Fruit fly (Drosophila melanogaster) whole organism, embryonic: ENCODE data around the gene CG31800.

ENCODE experiments used
- Adf1 ChIP-seq: fragments of 200-800 bp; sonication (Bioruptor generic); IDR thresholded peaks from 2 replicates; pipeline ENCODE4 v1.3.6; 2022; ENCODE audit warnings: missing biosample characterization, missing genetic modification characterization
- Asciz ChIP-seq: fragments of 200-800 bp; sonication (Bioruptor generic); optimal IDR thresholded peaks from 2 replicates; lab custom pipeline; 2017; ENCODE audit warnings: missing biosample characterization, mild to moderate bottlenecking, missing genetic modification characterization, missing genetic modification reagents
- Atf-2 ChIP-seq: fragments of 200-800 bp; sonication (Bioruptor generic); optimal IDR thresholded peaks from 2 replicates; lab custom pipeline; 2016; ENCODE audit warnings: missing biosample characterization, missing genetic modification characterization
- BtbVII ChIP-seq: fragments of 200-800 bp; sonication (Bioruptor generic); optimal IDR thresholded peaks from 3 replicates; lab custom pipeline; 2017; ENCODE audit warnings: missing biosample characterization, mild to moderate bottlenecking, missing genetic modification characterization
- CG10462 ChIP-seq: fragments of 200-800 bp; sonication (Bioruptor generic); optimal IDR thresholded peaks from 2 replicates; lab custom pipeline; 2016; ENCODE audit warnings: missing biosample characterization, missing genetic modification characterization
- CG11456 ChIP-seq: fragments of 200-800 bp; sonication (Bioruptor generic); IDR thresholded peaks from 3 replicates; pipeline ENCODE4 v1.3.6; 2022; ENCODE audit warnings: missing biosample characterization, missing genetic modification characterization
- CG11723 ChIP-seq: fragments of 200-800 bp; sonication (Bioruptor generic); optimal IDR thresholded peaks from 2 replicates; lab custom pipeline; 2017; ENCODE audit warnings: missing biosample characterization, mild to moderate bottlenecking, missing genetic modification characterization
- CG12942 ChIP-seq: fragments of 200-800 bp; sonication (Bioruptor generic); optimal IDR thresholded peaks from 3 replicates; lab custom pipeline; 2016; ENCODE audit warnings: missing biosample characterization, missing genetic modification characterization
- CG13894 ChIP-seq: fragments of 200-800 bp; sonication (Bioruptor generic); optimal IDR thresholded peaks from 3 replicates; lab custom pipeline; 2018; ENCODE audit warnings: missing biosample characterization, mild to moderate bottlenecking, missing genetic modification characterization, moderate library complexity
- CG14710 ChIP-seq: fragments of 200-800 bp; sonication (Bioruptor generic); optimal IDR thresholded peaks from 3 replicates; lab custom pipeline; 2019; ENCODE audit warnings: missing biosample characterization, mild to moderate bottlenecking, missing genetic modification characterization, moderate library complexity
- CG17912 ChIP-seq: fragments of 200-800 bp; sonication (Bioruptor generic); optimal IDR thresholded peaks from 2 replicates; lab custom pipeline; 2018; ENCODE audit warnings: missing biosample characterization, mild to moderate bottlenecking, missing genetic modification characterization
- CG2116 ChIP-seq: fragments of 200-800 bp; sonication (Bioruptor generic); optimal IDR thresholded peaks from 3 replicates; lab custom pipeline; 2018; ENCODE audit warnings: missing biosample characterization, mild to moderate bottlenecking, missing genetic modification characterization
- CG33213 ChIP-seq: fragments of 200-800 bp; sonication (Bioruptor generic); optimal IDR thresholded peaks from 3 replicates; lab custom pipeline; 2016; ENCODE audit warnings: missing biosample characterization, missing genetic modification characterization
- CG3847 ChIP-seq: fragments of 200-800 bp; sonication (Bioruptor generic); IDR thresholded peaks from 2 replicates; pipeline ENCODE4 v1.3.6; 2022; ENCODE audit warnings: missing biosample characterization, missing genetic modification characterization
- CG3995 ChIP-seq: fragments of 200-800 bp; sonication (Bioruptor generic); optimal IDR thresholded peaks from 3 replicates; lab custom pipeline; 2016; ENCODE audit warnings: missing biosample characterization, missing genetic modification characterization
- CG4424 ChIP-seq: fragments of 200-800 bp; sonication (Bioruptor generic); optimal IDR thresholded peaks from 3 replicates; lab custom pipeline; 2016; ENCODE audit warnings: missing biosample characterization, missing genetic modification characterization
- CG7271 ChIP-seq: fragments of 200-800 bp; sonication (Bioruptor generic); optimal IDR thresholded peaks from 2 replicates; lab custom pipeline; 2018; ENCODE audit warnings: missing biosample characterization, mild to moderate bottlenecking, missing genetic modification characterization, moderate library complexity
- CG8290 ChIP-seq, 3 experiments: fragments of 200-800 bp; sonication (Bioruptor generic); optimal IDR thresholded peaks; 2 replicates each; lab custom pipeline; 2016 to 2019; ENCODE audit warnings: missing biosample characterization in 3 of 3, missing genetic modification characterization in 3 of 3, mild to moderate bottlenecking in 2 of 3, moderate library complexity in 1 of 3
- CG8924 ChIP-seq: fragments of 200-800 bp; optimal IDR thresholded peaks from 3 replicates; lab custom pipeline; 2019; ENCODE audit warnings: missing biosample characterization, mild to moderate bottlenecking, missing genetic modification characterization, moderate library complexity
- CoRest ChIP-seq: fragments of 200-800 bp; sonication (Bioruptor generic); optimal IDR thresholded peaks from 3 replicates; lab custom pipeline; 2018; ENCODE audit warnings: missing biosample characterization, mild to moderate bottlenecking, missing genetic modification characterization, moderate library complexity
- CrebB ChIP-seq: fragments of 200-800 bp; sonication (Bioruptor generic); optimal IDR thresholded peaks from 3 replicates; lab custom pipeline; 2018; ENCODE audit warnings: missing biosample characterization, mild to moderate bottlenecking, missing genetic modification characterization
- D ChIP-seq, 2 experiments: fragments of 200-800 bp in 1 of 2; fragments of >200 bp in 1 of 2; sonication (Bioruptor generic) in 1 of 2; optimal IDR thresholded peaks; 2 replicates in 1 of 2; 3 replicates in 1 of 2; lab custom pipeline; 2017; ENCODE audit warnings: mild to moderate bottlenecking in 1 of 2, missing biosample characterization in 1 of 2, missing genetic modification characterization in 1 of 2, missing genetic modification reagents in 1 of 2
- Dfd ChIP-seq, 2 experiments: fragments of >200 bp; optimal IDR thresholded peaks; 2 replicates each; lab custom pipeline; 2017; ENCODE audit warnings: missing biosample characterization in 2 of 2, missing genetic modification characterization in 2 of 2
- Hand ChIP-seq: fragments of 200-800 bp; sonication (Bioruptor generic); optimal IDR thresholded peaks from 2 replicates; lab custom pipeline; 2017; ENCODE audit warnings: mild to moderate bottlenecking, missing biosample characterization, missing genetic modification reagents, missing genetic modification characterization
- HmgZ ChIP-seq: fragments of 200-800 bp; sonication (Bioruptor generic); optimal IDR thresholded peaks from 2 replicates; lab custom pipeline; 2018; ENCODE audit warnings: missing biosample characterization, mild to moderate bottlenecking, missing genetic modification characterization
- Hmr ChIP-seq: fragments of 200-800 bp; sonication (Bioruptor generic); optimal IDR thresholded peaks from 3 replicates; lab custom pipeline; 2017; ENCODE audit warnings: mild to moderate bottlenecking, missing biosample characterization, missing genetic modification reagents, missing genetic modification characterization
- Lhr ChIP-seq: fragments of 200-800 bp; sonication (Bioruptor generic); optimal IDR thresholded peaks from 3 replicates; lab custom pipeline; 2017; ENCODE audit warnings: mild to moderate bottlenecking, missing biosample characterization, missing genetic modification reagents, missing genetic modification characterization
- Med ChIP-seq: fragments of 200-800 bp; sonication (Bioruptor generic); peaks from one replicate; lab custom pipeline; 2016; ENCODE audit warnings: missing biosample characterization, missing genetic modification characterization, mild to moderate bottlenecking, inconsistent platforms, moderate library complexity
- Rx ChIP-seq: fragments of 200-800 bp; sonication (Bioruptor generic); IDR thresholded peaks from 2 replicates; pipeline ENCODE4 v1.3.6; 2022; ENCODE audit warnings: missing biosample characterization, missing genetic modification characterization
- Sox100B ChIP-seq: fragments of 200-800 bp; sonication (Bioruptor generic); optimal IDR thresholded peaks from 3 replicates; lab custom pipeline; 2018; ENCODE audit warnings: missing biosample characterization, mild to moderate bottlenecking, missing genetic modification characterization
- Usf ChIP-seq: fragments of 200-800 bp; sonication (Bioruptor generic); optimal IDR thresholded peaks from 2 replicates; lab custom pipeline; 2017; ENCODE audit warnings: missing genotype, missing biosample characterization, missing genetic modification characterization
- ash1 ChIP-seq: fragments of 200-800 bp; sonication (Bioruptor generic); optimal IDR thresholded peaks from 2 replicates; lab custom pipeline; 2018; ENCODE audit warnings: missing biosample characterization, mild to moderate bottlenecking, missing genetic modification characterization
- exex ChIP-seq: fragments of 200-800 bp; sonication (Bioruptor generic); optimal IDR thresholded peaks from 4 replicates; lab custom pipeline; 2018; ENCODE audit warnings: missing biosample characterization, mild to moderate bottlenecking, missing genetic modification characterization, moderate library complexity
- fd64A ChIP-seq: fragments of 200-800 bp; sonication (Bioruptor generic); optimal IDR thresholded peaks from 3 replicates; lab custom pipeline; 2018; ENCODE audit warnings: missing biosample characterization, mild to moderate bottlenecking, missing genetic modification characterization
- ind ChIP-seq: fragments of 200-800 bp; sonication (Bioruptor generic); optimal IDR thresholded peaks from 3 replicates; lab custom pipeline; 2016; ENCODE audit warnings: missing biosample characterization, missing genetic modification characterization
- mirr ChIP-seq: fragments of 200-800 bp; sonication (Bioruptor generic); optimal IDR thresholded peaks from 3 replicates; lab custom pipeline; 2018; ENCODE audit warnings: missing biosample characterization, mild to moderate bottlenecking, missing genetic modification characterization
- pb ChIP-seq: fragments of 200-800 bp; sonication (Bioruptor generic); optimal IDR thresholded peaks from 3 replicates; lab custom pipeline; 2016; ENCODE audit warnings: missing biosample characterization, missing genetic modification characterization
- pita ChIP-seq: fragments of 200-800 bp; sonication (Bioruptor generic); optimal IDR thresholded peaks from 2 replicates; lab custom pipeline; 2017; ENCODE audit warnings: missing biosample characterization, mild to moderate bottlenecking, missing genetic modification characterization
- pum ChIP-seq: fragments of 200-800 bp; sonication (Bioruptor generic); optimal IDR thresholded peaks from 2 replicates; lab custom pipeline; 2016; ENCODE audit warnings: missing biosample characterization, missing genetic modification characterization
- salm ChIP-seq: fragments of 200-800 bp; sonication (Bioruptor generic); optimal IDR thresholded peaks from 2 replicates; lab custom pipeline; 2018; ENCODE audit warnings: missing biosample characterization, mild to moderate bottlenecking, missing genetic modification characterization
- sd ChIP-seq: fragments of 200-800 bp; sonication (Bioruptor generic); optimal IDR thresholded peaks from 3 replicates; lab custom pipeline; 2018; ENCODE audit warnings: missing biosample characterization, mild to moderate bottlenecking, missing genetic modification characterization, moderate library complexity
- ttk ChIP-seq: fragments of 200-800 bp; sonication (Bioruptor generic); IDR thresholded peaks from 2 replicates; pipeline ENCODE4 v2.1.2; 2022; ENCODE audit warnings: missing biosample characterization, missing genetic modification characterization
- twi ChIP-seq: fragments of 200-800 bp; optimal IDR thresholded peaks from 2 replicates; lab custom pipeline; 2019; ENCODE audit warnings: missing biosample characterization, mild to moderate bottlenecking, missing genetic modification characterization, moderate library complexity
- zen ChIP-seq: fragments of 200-800 bp; sonication (Bioruptor generic); optimal IDR thresholded peaks from 3 replicates; lab custom pipeline; 2018; ENCODE audit warnings: missing biosample characterization, mild to moderate bottlenecking, missing genetic modification characterization, moderate library complexity

Gene CG31800

DNA sequence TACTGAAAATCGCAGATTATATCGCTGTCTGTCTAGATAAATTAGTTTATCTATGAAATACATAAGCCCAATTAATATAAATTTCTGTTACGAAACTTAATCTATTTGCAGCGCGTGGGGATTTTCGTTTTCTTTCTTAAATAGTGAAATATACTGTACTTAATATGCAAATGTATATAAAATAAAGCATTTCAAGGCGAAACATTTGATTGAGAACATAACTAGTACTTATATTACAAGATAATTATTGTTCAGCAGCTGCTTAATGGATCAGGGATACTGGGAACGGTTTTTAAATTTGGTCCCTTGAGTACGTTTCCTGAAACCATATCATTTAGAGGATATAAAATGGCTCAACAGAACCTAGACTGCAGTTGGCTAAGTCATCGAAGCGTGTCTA is 42.2 kb downstream of the CG31800 start, which contains the start of gene CG46465:
TSS of gene CG46465 (plus strand) at position 301 of the 400 bp plus-strand sequence.
- TF ChIP-seq pum (no peak), ind (GFP tag; lab: Kevin White, UChicago) (no peak), CG8924 (no peak), Atf-2 (GFP tag; lab: Kevin White, UChicago) (no peak), CG10462 (GFP tag; lab: Kevin White, UChicago) (no peak), ash1 (GFP tag; lab: Kevin White, UChicago) (no peak), mirr (no peak)

DNA sequence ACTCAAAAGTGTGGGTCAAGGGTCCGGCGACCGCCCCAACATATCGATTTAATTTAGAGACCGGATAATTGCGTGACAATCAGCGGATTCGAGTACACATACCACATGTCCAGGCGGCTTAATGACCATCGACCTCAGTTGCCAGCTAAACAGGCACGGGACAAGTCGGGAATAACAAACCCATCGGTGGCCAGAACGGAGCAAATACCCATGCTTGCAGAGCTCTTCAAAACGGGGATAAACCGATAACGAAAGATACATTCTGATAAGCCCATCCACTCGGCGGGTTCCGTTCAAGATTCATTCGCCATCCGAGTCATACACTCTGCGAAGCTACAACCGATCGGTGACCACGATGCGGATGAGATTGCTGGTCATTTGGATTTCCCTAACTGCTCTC is 43.7 kb downstream of the CG31800 start, which contains the start of gene CG15169:
TSS of gene CG15169 (plus strand) at position 301 of the 400 bp plus-strand sequence.
- TF ChIP-seq CG11456 (peak; percentile 14; the same call in 1 of the 3 replicates), Usf (GFP tag; lab: Kevin White, UChicago) (no peak), sd (no peak), D (optimal IDR thresholded peaks at IDR 0.05; lab: Kevin White, UChicago) (no peak), D (GFP tag; optimal IDR thresholded peaks at IDR 0.05; lab: Kevin White, UChicago) (no peak), Sox100B (GFP tag; lab: Kevin White, UChicago) (no peak), HmgZ (no peak), CrebB (tag; lab: Kevin White, UChicago) (no peak), pita (GFP tag; lab: Kevin White, UChicago) (no peak), Med (GFP tag; lab: Kevin White, UChicago) (peak; percentile 26), CoRest (tag; lab: Kevin White, UChicago) (no peak), CG11723 (GFP tag; lab: Kevin White, UChicago) (no peak), Dfd (GFP tag; optimal IDR thresholded peaks at IDR 0.05; lab: Kevin White, UChicago) (no peak), Adf1 (no peak)

dm6 chr2L:18990133-18990532 is 44.2 kb downstream of the CG31800 start, which contains the start of gene CG15170:
CG15170 (minus strand) TSS chr2L:18990233.
- no peak for TF ChIP-seq CG3995 (GFP tag; lab: Kevin White, UChicago)
- peak; percentile 41 for TF ChIP-seq exex (tag; lab: Kevin White, UChicago)

DNA sequence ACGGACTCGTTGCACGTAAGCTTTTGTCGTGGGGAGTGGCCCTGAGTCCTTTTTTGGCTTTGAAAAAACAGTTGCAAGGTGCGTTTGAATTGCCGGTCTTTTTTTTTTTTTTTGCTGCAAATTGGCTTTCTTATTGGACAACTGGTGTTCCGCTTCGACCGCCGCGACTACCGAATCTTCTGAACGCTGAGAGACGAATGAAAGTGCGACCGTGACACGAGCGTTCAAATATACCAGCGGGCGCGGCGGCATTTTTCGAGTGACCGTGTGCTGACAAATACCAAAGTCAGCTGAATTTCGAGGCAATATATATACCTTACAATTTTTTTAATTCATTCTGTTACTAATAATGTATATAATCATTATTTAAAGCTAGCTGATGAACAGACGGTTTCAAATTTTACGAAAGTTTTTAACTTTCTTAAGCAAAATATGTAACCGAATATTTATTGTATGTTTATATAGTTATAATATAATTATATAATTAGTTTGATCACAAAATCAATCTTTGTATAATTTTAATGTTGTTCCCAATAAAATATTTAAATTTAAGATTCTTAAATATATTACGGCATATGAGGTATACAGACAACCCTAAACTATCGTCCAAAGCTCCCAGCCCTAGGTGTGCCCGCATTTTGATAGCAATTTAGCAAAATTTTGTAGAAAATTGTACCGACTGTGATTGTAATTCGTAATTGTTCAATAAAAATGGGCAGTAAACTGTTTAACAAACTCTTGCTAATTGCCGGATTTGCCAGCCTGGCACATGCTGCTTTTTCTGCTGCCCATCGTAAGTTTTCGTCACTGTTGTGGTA is 47.1 kb downstream of the CG31800 start, which contains the start of the genes Swip-1 and EMC5:
TSS of gene Swip-1 (minus strand) at position 203 of the 818 bp plus-strand sequence.
TSS of gene EMC5 (plus strand) at position 630 of the 818 bp plus-strand sequence.
- TF ChIP-seq CG3847 (GFP tag; lab: Robert Waterston, UW) (peak; percentile 70), CG14710 (tag; lab: Kevin White, UChicago) (peak; percentile 82), fd64A (GFP tag; lab: Kevin White, UChicago) (no peak), Rx (GFP tag; lab: Robert Waterston, UW) (0 out of 2 replicates have a peak, but pooled peaks have one; percentile 15), twi (peak; percentile 55), BtbVII (GFP tag; lab: Kevin White, UChicago) (no peak), ttk (GFP tag; lab: Robert Waterston, UW) (no peak), zen (tag; lab: Kevin White, UChicago) (peak; percentile 34), salm (tag; lab: Kevin White, UChicago) (no peak), CG4424 (GFP tag; lab: Kevin White, UChicago) (peak; percentile 67), CG12942 (GFP tag; lab: Kevin White, UChicago) (peak; percentile 50), Hmr (peak; percentile 58), CG7271 (tag; lab: Kevin White, UChicago) (no peak), CG33213 (GFP tag; lab: Kevin White, UChicago) (no peak), CG8290 (GFP tag; optimal IDR thresholded peaks at IDR 0.05; lab: Kevin White, UChicago) (peak; percentile 43), CG8290 (tag; optimal IDR thresholded peaks at IDR 0.05; lab: Kevin White, UChicago) (peak; percentile 17 to 36), CG17912 (GFP tag; lab: Kevin White, UChicago) (no peak), Lhr (GFP tag; lab: Kevin White, UChicago) (peak; percentile 1), CG13894 (tag; lab: Kevin White, UChicago) (peak; percentile 29), pb (GFP tag; lab: Kevin White, UChicago) (no peak), CG2116 (GFP tag; lab: Kevin White, UChicago) (peak; percentile 43), Asciz (GFP tag; lab: Kevin White, UChicago) (no peak), Hand (no peak)
